Worm (Caenorhabditis elegans): ENCODE measurements around the gene srbc-82.

DNA sequence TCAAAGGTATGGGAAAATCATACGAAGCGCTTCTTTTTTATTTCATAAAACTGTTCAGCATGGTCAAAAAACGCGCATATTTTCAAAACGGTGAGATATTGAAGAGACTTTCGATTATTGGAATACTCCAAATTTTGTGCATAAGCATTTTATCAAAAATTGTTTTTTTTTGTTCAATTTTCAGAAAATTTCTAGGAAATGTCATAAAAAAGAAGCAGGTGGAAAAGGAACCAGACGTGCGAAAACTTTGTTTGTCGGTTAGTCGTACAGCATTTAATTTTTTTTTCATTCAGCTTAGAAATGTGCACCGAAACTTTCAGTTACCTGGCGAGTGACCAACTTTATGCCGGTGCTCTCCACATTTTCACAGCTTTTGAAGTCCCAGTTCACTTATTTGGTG, 33.0 kb downstream of the srbc-82 start, which contains the start of gene srh-167:
- TF ChIP-seq ztf-29 (GFP tag; IDR thresholded peaks at IDR 0.05) (no peak), flt-1 (GFP tag; IDR thresholded peaks at IDR 0.05) (no peak), tab-1 (GFP tag; IDR thresholded peaks at IDR 0.05) (no peak), med-1 (GFP tag; optimal IDR thresholded peaks at IDR 0.05; ENCODE audit: insufficient read depth) (no peak), klf-2 (GFP tag; conservative IDR thresholded peaks at IDR 0.05) (no peak), cog-1 (tag; optimal IDR thresholded peaks at IDR 0.05) (no peak), ztf-23 (GFP tag; IDR thresholded peaks at IDR 0.05) (no peak)
